Worm (Caenorhabditis elegans) whole organism, L4 larva: Measurements from ENCODE around the gene srx-104.

ENCODE experiments used
- Y48G9A.11 ChIP-seq: fragments of 200-800 bp; sonication (Bioruptor generic); IDR thresholded peaks from 2 replicates; pipeline ENCODE4 v1.3.6; 2022; ENCODE audit warnings: missing genetic modification reagents, missing genetic modification characterization, missing compliant biosample characterization
- ZK546.5 ChIP-seq, 2 experiments: sonication (generic microtip); optimal IDR thresholded peaks; 2 replicates each; lab custom pipeline; 2017; ENCODE audit warnings: missing biosample characterization in 2 of 2, missing genetic modification characterization in 2 of 2
- ceh-44 ChIP-seq: fragments of 200-800 bp; sonication (Bioruptor generic); IDR thresholded peaks from 2 replicates; pipeline ENCODE4 v1.3.6; 2022; ENCODE audit warnings: missing genetic modification reagents, missing genetic modification characterization, missing compliant biosample characterization
- ceh-82 ChIP-seq: sonication (generic microtip); optimal IDR thresholded peaks from 2 replicates; lab custom pipeline; 2017; ENCODE audit warnings: missing biosample characterization, missing genetic modification characterization
- ces-1 ChIP-seq: fragments of 150-350 bp; sonication (generic microtip); optimal IDR thresholded peaks from 4 replicates; lab custom pipeline; 2014; ENCODE audit warnings: missing biosample characterization, missing genetic modification reagents, missing genetic modification characterization
- egl-27 ChIP-seq: sonication (generic microtip); optimal IDR thresholded peaks from 3 replicates; lab custom pipeline; 2017; ENCODE audit warnings: missing biosample characterization, missing genetic modification reagents, missing genetic modification characterization
- lin-39 ChIP-seq: fragments of 150-350 bp; optimal IDR thresholded peaks from 2 replicates; lab custom pipeline; 2014; ENCODE audit warnings: missing biosample characterization, missing genetic modification reagents, missing genetic modification characterization
- mdl-1 ChIP-seq, 2 experiments: fragments of 150-350 bp in 1 of 2; sonication (generic microtip) in 1 of 2; optimal IDR thresholded peaks; 2 replicates each; lab custom pipeline; 2014 to 2017; ENCODE audit warnings: missing biosample characterization in 2 of 2, missing genetic modification characterization in 2 of 2
- pha-4 ChIP-seq, 2 experiments: fragments of 150-350 bp in 1 of 2; fragments of 200-800 bp in 1 of 2; sonication (Bioruptor generic) in 1 of 2; IDR thresholded peaks in 1 of 2; optimal IDR thresholded peaks in 1 of 2; 2 replicates each; pipeline versions ENCODE4 v1.3.6 to Lab custom; 2014 to 2022; ENCODE audit warnings: missing genetic modification characterization in 2 of 2, missing genetic modification reagents in 2 of 2, missing biosample characterization in 1 of 2, missing compliant biosample characterization in 1 of 2
- snpc-4 ChIP-seq: fragments of 150-350 bp; optimal IDR thresholded peaks from 2 replicates; lab custom pipeline; 2014; ENCODE audit warnings: missing biosample characterization, missing genetic modification characterization
- unc-39 ChIP-seq: sonication (generic microtip); optimal IDR thresholded peaks from 2 replicates; lab custom pipeline; 2017; ENCODE audit warnings: missing biosample characterization, missing genetic modification characterization
- unc-62 ChIP-seq, 3 experiments: fragments of 150-350 bp in 1 of 3; sonication (generic microtip); optimal IDR thresholded peaks in 2 of 3; peaks in 1 of 3; 1 replicate in 1 of 3; 2 replicates in 2 of 3; lab custom pipeline; 2014 to 2017; ENCODE audit warnings: missing biosample characterization in 3 of 3, missing genetic modification characterization in 3 of 3, missing genetic modification reagents in 3 of 3, missing genotype in 1 of 3

- TF ChIP-seq unc-39 (tag; lab: Kevin White, UChicago): no peak
- no peak for TF ChIP-seq egl-27 (tag; lab: Kevin White, UChicago)
- TF ChIP-seq lin-39 (tag; lab: Kevin White, UChicago): no peak
- TF ChIP-seq Y48G9A.11: no peak
- TF ChIP-seq ZK546.5 (tag; optimal IDR thresholded peaks at IDR 0.05; lab: Kevin White, UChicago): no peak
- no peak for TF ChIP-seq snpc-4 (tag; lab: Kevin White, UChicago)
- TF ChIP-seq ceh-44 (GFP tag; lab: Robert Waterston, UW): no peak
- no peak for TF ChIP-seq pha-4 (GFP tag; IDR thresholded peaks at IDR 0.05; lab: Robert Waterston, UW)
- TF ChIP-seq pha-4 (tag; optimal IDR thresholded peaks at IDR 0.05; lab: Kevin White, UChicago): no peak
- TF ChIP-seq ceh-82 (tag; lab: Kevin White, UChicago): no peak
- no peak for TF ChIP-seq mdl-1 (tag; optimal IDR thresholded peaks at IDR 0.05; lab: Kevin White, UChicago)
- no peak for TF ChIP-seq ces-1 (GFP tag; lab: Kevin White, UChicago)
- TF ChIP-seq unc-62 (GFP tag; optimal IDR thresholded peaks at IDR 0.05 in 1 of 2; lab: Kevin White, UChicago): no peak
- no peak for TF ChIP-seq unc-62 (tag; optimal IDR thresholded peaks at IDR 0.05; lab: Kevin White, UChicago)
Observed at ce11 chrII:3747405-3747804, 47.9 kb upstream of the srx-104 start, which contains the start of gene fbxb-92.
